Fruit fly (Drosophila melanogaster) S2 (cell line): ENCODE data around the gene COX6B.

ENCODE experiments used
- CG8478 ChIP-seq: fragments of >200 bp; optimal IDR thresholded peaks from 2 replicates; lab custom pipeline; 2018
- CTCF ChIP-seq, 2 experiments: fragments of >200 bp; optimal IDR thresholded peaks; 2 replicates each; lab custom pipeline; 2018

- TF ChIP-seq CG8478 (lab: Kevin White, UChicago), result no peak
- TF ChIP-seq CTCF (optimal IDR thresholded peaks at IDR 0.05; lab: Kevin White, UChicago), result no peak
Observed at dm6 chrX:19765490-19766212, 21.5 kb upstream of the COX6B start.
